Fruit fly (Drosophila melanogaster) whole organism, prepupa: ENCODE data around the gene TwdlX.

Experiments used
- Blimp-1 ChIP-seq: fragments of 200-800 bp; sonication (Bioruptor generic); optimal IDR thresholded peaks from 3 replicates; lab custom pipeline; 2017; ENCODE audit warnings: missing biosample characterization, missing genetic modification characterization, mild to moderate bottlenecking, moderate library complexity, missing genetic modification reagents
- CG10669 ChIP-seq: fragments of 200-800 bp; sonication (Bioruptor generic); optimal IDR thresholded peaks from 3 replicates; lab custom pipeline; 2018; ENCODE audit warnings: missing biosample characterization, mild to moderate bottlenecking, missing genetic modification characterization, moderate library complexity
- CG11294 ChIP-seq: fragments of 200-800 bp; sonication (Bioruptor generic); IDR thresholded peaks from 2 replicates; pipeline ENCODE4 v1.3.6; 2022; ENCODE audit warnings: missing biosample characterization, missing genetic modification characterization
- CG11762 ChIP-seq: fragments of 200-800 bp; sonication (Bioruptor generic); optimal IDR thresholded peaks from 3 replicates; lab custom pipeline; 2016; ENCODE audit warnings: missing biosample characterization, missing genetic modification characterization; ENCODE audit not compliant: insufficient read depth
- CG11902 ChIP-seq: fragments of 200-800 bp; sonication (Bioruptor generic); optimal IDR thresholded peaks from 3 replicates; lab custom pipeline; 2016; ENCODE audit warnings: missing biosample characterization, missing genetic modification characterization
- CG1621 ChIP-seq: fragments of 200-800 bp; sonication (Bioruptor generic); optimal IDR thresholded peaks from 3 replicates; lab custom pipeline; 2018; ENCODE audit warnings: missing biosample characterization, mild to moderate bottlenecking, missing genetic modification characterization
- CG16779 ChIP-seq: fragments of 200-800 bp; sonication (Bioruptor generic); optimal IDR thresholded peaks from 3 replicates; lab custom pipeline; 2017; ENCODE audit warnings: missing biosample characterization, mild to moderate bottlenecking, missing genetic modification characterization
- CG3032 ChIP-seq: fragments of 200-800 bp; optimal IDR thresholded peaks from 2 replicates; lab custom pipeline; 2019; ENCODE audit warnings: missing biosample characterization, mild to moderate bottlenecking, missing genetic modification characterization, moderate library complexity
- CG32006 ChIP-seq: fragments of 200-800 bp; sonication (Bioruptor generic); optimal IDR thresholded peaks from 3 replicates; lab custom pipeline; 2017; ENCODE audit warnings: missing biosample characterization, mild to moderate bottlenecking, missing genetic modification characterization
- CG4318 ChIP-seq: fragments of 200-800 bp; sonication (Bioruptor generic); optimal IDR thresholded peaks from 3 replicates; lab custom pipeline; 2017; ENCODE audit warnings: missing biosample characterization, mild to moderate bottlenecking, missing genetic modification characterization
- CG6276 ChIP-seq: fragments of 200-800 bp; sonication (Bioruptor generic); optimal IDR thresholded peaks from 2 replicates; lab custom pipeline; 2017; ENCODE audit warnings: missing biosample characterization, mild to moderate bottlenecking, missing genetic modification characterization
- CG6792 ChIP-seq: fragments of 200-800 bp; sonication (Bioruptor generic); optimal IDR thresholded peaks from 3 replicates; lab custom pipeline; 2016; ENCODE audit warnings: missing biosample characterization, missing genetic modification characterization
- CG6808 ChIP-seq: fragments of 200-800 bp; sonication (Bioruptor generic); optimal IDR thresholded peaks from 3 replicates; lab custom pipeline; 2017; ENCODE audit warnings: missing biosample characterization, missing genetic modification characterization, mild to moderate bottlenecking, moderate library complexity, missing genetic modification reagents
- CG6854 ChIP-seq: fragments of 200-800 bp; sonication (Bioruptor generic); optimal IDR thresholded peaks from 2 replicates; lab custom pipeline; 2017; ENCODE audit warnings: missing biosample characterization, mild to moderate bottlenecking, missing genetic modification characterization
- CG8119 ChIP-seq: fragments of 200-800 bp; sonication (Bioruptor generic); IDR thresholded peaks from 3 replicates; pipeline ENCODE4 v1.3.6; 2022; ENCODE audit warnings: missing biosample characterization, missing genetic modification characterization
- CG8319 ChIP-seq: fragments of 200-800 bp; sonication (Bioruptor generic); optimal IDR thresholded peaks from 3 replicates; lab custom pipeline; 2016; ENCODE audit warnings: missing biosample characterization, missing genetic modification characterization
- CG9139 ChIP-seq: fragments of 200-800 bp; sonication (Bioruptor generic); optimal IDR thresholded peaks from 3 replicates; lab custom pipeline; 2017; ENCODE audit warnings: missing biosample characterization, mild to moderate bottlenecking, missing genetic modification characterization
- Eip75B ChIP-seq: fragments of 200-800 bp; sonication (Bioruptor generic); optimal IDR thresholded peaks from 3 replicates; lab custom pipeline; 2016; ENCODE audit warnings: missing biosample characterization, missing genetic modification characterization
- Hr39 ChIP-seq: fragments of 200-800 bp; sonication (Bioruptor generic); optimal IDR thresholded peaks from 2 replicates; lab custom pipeline; 2016; ENCODE audit warnings: missing biosample characterization, missing genetic modification characterization
- Lpt ChIP-seq: fragments of 200-800 bp; sonication (Bioruptor generic); optimal IDR thresholded peaks from 3 replicates; lab custom pipeline; 2016; ENCODE audit warnings: missing biosample characterization, missing genetic modification characterization
- Met ChIP-seq: fragments of 200-800 bp; sonication (Bioruptor generic); optimal IDR thresholded peaks from 3 replicates; lab custom pipeline; 2016; ENCODE audit warnings: missing biosample characterization, missing genetic modification characterization
- OdsH ChIP-seq: fragments of 200-800 bp; sonication (Bioruptor generic); optimal IDR thresholded peaks from 3 replicates; lab custom pipeline; 2016; ENCODE audit warnings: missing biosample characterization, missing genetic modification characterization
- Smox ChIP-seq: fragments of 200-800 bp; sonication (Bioruptor generic); optimal IDR thresholded peaks from 3 replicates; lab custom pipeline; 2016; ENCODE audit warnings: missing biosample characterization, missing genetic modification characterization
- Sox102F ChIP-seq: fragments of 200-800 bp; sonication (Bioruptor generic); optimal IDR thresholded peaks from 2 replicates; lab custom pipeline; 2016; ENCODE audit warnings: missing biosample characterization, mild to moderate bottlenecking, missing genetic modification characterization
- Sox14 ChIP-seq: fragments of 200-800 bp; sonication (Bioruptor generic); optimal IDR thresholded peaks from 3 replicates; lab custom pipeline; 2016; ENCODE audit warnings: missing biosample characterization, missing genetic modification characterization
- Sox15 ChIP-seq: fragments of 200-800 bp; sonication (Bioruptor generic); optimal IDR thresholded peaks from 3 replicates; lab custom pipeline; 2016; ENCODE audit warnings: missing biosample characterization, missing genetic modification characterization
- achi ChIP-seq: fragments of 200-800 bp; sonication (Bioruptor generic); optimal IDR thresholded peaks from 3 replicates; lab custom pipeline; 2016; ENCODE audit warnings: missing biosample characterization, missing genetic modification characterization
- acj6 ChIP-seq: fragments of 200-800 bp; sonication (Bioruptor generic); optimal IDR thresholded peaks from 3 replicates; lab custom pipeline; 2016; ENCODE audit warnings: missing biosample characterization, missing genetic modification characterization
- cyc ChIP-seq: fragments of 200-800 bp; sonication (Bioruptor generic); optimal IDR thresholded peaks from 3 replicates; lab custom pipeline; 2016; ENCODE audit warnings: missing biosample characterization, missing genetic modification characterization
- fd85E ChIP-seq: fragments of 200-800 bp; sonication (Bioruptor generic); optimal IDR thresholded peaks from 3 replicates; lab custom pipeline; 2016; ENCODE audit warnings: missing biosample characterization, missing genetic modification characterization
- fkh ChIP-seq: fragments of 200-800 bp; sonication (Bioruptor generic); optimal IDR thresholded peaks from 3 replicates; lab custom pipeline; 2017; ENCODE audit warnings: missing biosample characterization, mild to moderate bottlenecking, missing genetic modification characterization, moderate library complexity
- lz ChIP-seq: fragments of 200-800 bp; sonication (Bioruptor generic); optimal IDR thresholded peaks from 3 replicates; lab custom pipeline; 2016; ENCODE audit warnings: missing biosample characterization, missing genetic modification characterization
- net ChIP-seq: fragments of 200-800 bp; sonication (Bioruptor generic); optimal IDR thresholded peaks from 3 replicates; lab custom pipeline; 2016; ENCODE audit warnings: missing biosample characterization, missing genetic modification characterization
- pdm3 ChIP-seq: fragments of 200-800 bp; sonication (Bioruptor generic); optimal IDR thresholded peaks from 3 replicates; lab custom pipeline; 2016; ENCODE audit warnings: missing biosample characterization, missing genetic modification characterization
- salr ChIP-seq, 2 experiments: fragments of 200-800 bp; sonication (Bioruptor generic); optimal IDR thresholded peaks; 3 replicates each; lab custom pipeline; 2016 to 2018; ENCODE audit warnings: missing biosample characterization in 2 of 2, missing genetic modification characterization in 2 of 2, mild to moderate bottlenecking in 1 of 2
- svp ChIP-seq: fragments of 200-800 bp; sonication (Bioruptor generic); peaks from one replicate; lab custom pipeline; 2016; ENCODE audit warnings: missing biosample characterization, missing genetic modification characterization
- topi ChIP-seq: fragments of 200-800 bp; sonication (Bioruptor generic); optimal IDR thresholded peaks from 3 replicates; lab custom pipeline; 2016; ENCODE audit warnings: missing biosample characterization, missing genetic modification characterization
- vri ChIP-seq: fragments of 200-800 bp; sonication (Bioruptor generic); optimal IDR thresholded peaks from 3 replicates; lab custom pipeline; 2016; ENCODE audit warnings: missing biosample characterization, mild to moderate bottlenecking, missing genetic modification characterization

Gene TwdlX

DNA sequence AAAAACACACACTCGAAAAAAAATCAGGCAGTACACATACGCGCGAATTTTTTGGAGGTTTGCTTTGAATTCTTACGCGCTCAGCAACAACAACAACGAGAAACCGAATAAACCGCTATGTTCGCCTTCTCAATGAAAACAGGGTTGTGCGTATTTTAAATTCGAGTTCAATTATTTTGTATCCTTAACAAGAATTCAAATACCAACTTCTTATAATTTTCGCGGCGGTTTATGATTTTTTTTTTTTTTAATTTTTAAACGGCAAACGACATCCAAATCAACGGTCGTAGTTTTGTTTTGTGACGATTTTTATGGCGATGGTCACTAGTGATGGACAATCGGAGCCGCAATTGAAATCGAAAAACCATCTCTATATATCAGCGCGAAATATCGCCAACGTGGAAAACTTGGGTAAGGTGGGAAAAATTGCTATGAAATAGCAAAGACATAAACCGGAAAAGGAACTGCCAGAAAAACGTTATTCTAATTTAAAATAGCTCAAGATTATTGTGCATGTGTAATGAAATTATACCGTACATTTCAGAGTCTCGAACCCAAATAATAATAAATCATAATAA lies 20.8 kb downstream of the TwdlX start, which contains the start of gene goe (continued):
- TF ChIP-seq CG11294 (GFP tag; lab: Robert Waterston, UW) (0 out of 2 replicates have a peak, but pooled peaks have one; percentile 21), CG6808 (GFP tag; lab: Kevin White, UChicago) (no peak), net (peak; percentile 1), Met (GFP tag; lab: Kevin White, UChicago) (peak; percentile 68), CG10669 (GFP tag; lab: Kevin White, UChicago) (no peak), lz (GFP tag; lab: Kevin White, UChicago) (peak; percentile 81), Sox14 (GFP tag; lab: Kevin White, UChicago) (peak; percentile 68), svp (peak; percentile 80), CG32006 (GFP tag; lab: Kevin White, UChicago) (peak; percentile 15), CG8119 (GFP tag; lab: Robert Waterston, UW) (no peak), Hr39 (GFP tag; lab: Kevin White, UChicago) (peak; percentile 81), Blimp-1 (no peak), CG11902 (peak; percentile 27), pdm3 (GFP tag; lab: Kevin White, UChicago) (peak; percentile 67), CG9139 (GFP tag; lab: Kevin White, UChicago) (no peak), salr (GFP tag; optimal IDR thresholded peaks at IDR 0.05; lab: Kevin White, UChicago) (peak in 1 of 2 experiments; percentile 8), topi (GFP tag; lab: Kevin White, UChicago) (peak; percentile 49), achi (GFP tag; lab: Kevin White, UChicago) (peak; percentile 49), CG1621 (tag; lab: Kevin White, UChicago) (no peak), CG4318 (GFP tag; lab: Kevin White, UChicago) (no peak), OdsH (GFP tag; lab: Kevin White, UChicago) (peak; percentile 60), CG6854 (GFP tag; lab: Kevin White, UChicago) (peak; percentile 40), CG6792 (GFP tag; lab: Kevin White, UChicago) (peak; percentile 65), Eip75B (peak; percentile 60), vri (GFP tag; lab: Kevin White, UChicago) (peak; percentile 63), CG8319 (GFP tag; lab: Kevin White, UChicago) (peak; percentile 17), Smox (GFP tag; lab: Kevin White, UChicago) (peak; percentile 60), CG16779 (tag; lab: Kevin White, UChicago) (no peak), Sox102F (GFP tag; lab: Kevin White, UChicago) (peak; percentile 32), fkh (GFP tag; lab: Kevin White, UChicago) (no peak), CG6276 (GFP tag; lab: Kevin White, UChicago) (no peak), cyc (GFP tag; lab: Kevin White, UChicago) (peak; percentile 62)

DNA sequence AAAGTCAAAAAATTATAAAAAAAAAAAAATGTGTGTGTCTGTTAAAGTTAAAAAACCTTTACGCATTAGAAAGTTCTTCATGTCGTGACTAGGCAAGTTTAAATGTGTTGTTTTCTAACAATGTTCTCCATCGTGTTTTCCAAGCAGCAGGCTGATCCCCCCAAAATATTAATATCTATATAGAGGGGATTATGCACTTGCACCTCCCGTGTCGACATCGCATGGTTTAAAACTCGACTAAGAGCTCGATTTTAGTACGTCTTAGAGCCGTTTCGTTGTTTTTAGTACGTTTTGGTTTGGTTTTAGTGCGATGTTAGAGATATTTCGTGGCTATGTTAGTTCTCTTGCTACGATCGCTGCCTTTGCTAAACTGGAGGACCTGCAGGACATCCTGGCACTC lies 22.2 kb downstream of the TwdlX start:
- TF ChIP-seq acj6 (GFP tag; lab: Kevin White, UChicago) (no peak), CG4318 (GFP tag; lab: Kevin White, UChicago) (no peak)

DNA sequence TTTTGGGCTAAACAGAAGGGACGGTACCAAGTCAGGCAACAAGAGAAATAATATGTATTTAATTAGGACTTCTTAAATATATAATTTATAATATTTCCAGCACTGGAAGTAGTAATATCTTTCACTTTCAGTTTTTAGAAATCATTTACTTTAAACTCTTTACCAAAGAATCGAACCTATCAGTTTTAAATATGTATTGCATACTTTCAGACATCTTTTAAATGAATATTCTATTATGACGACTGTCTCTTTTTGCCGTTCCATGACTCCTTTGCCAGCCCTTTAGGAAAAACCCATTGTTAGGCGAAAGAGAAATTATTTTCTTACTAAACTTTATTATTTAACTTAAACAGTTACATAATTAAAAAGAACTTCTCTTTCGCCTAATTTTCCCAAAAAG lies 26.8 kb downstream of the TwdlX start:
- TF ChIP-seq Lpt (GFP tag; lab: Kevin White, UChicago) (no peak), fd85E (GFP tag; lab: Kevin White, UChicago) (no peak), Sox15 (GFP tag; lab: Kevin White, UChicago) (no peak), CG11762 (GFP tag; lab: Kevin White, UChicago) (no peak), CG3032 (no peak), Sox102F (GFP tag; lab: Kevin White, UChicago) (no peak), topi (GFP tag; lab: Kevin White, UChicago) (no peak)
